Worm (Caenorhabditis elegans) whole organism, L3 larva: ENCODE results near the gene denn-4.
A peak's percentile ranks its signal among the peaks of the same experiment; 100 is the strongest.

Experiments used
- ama-1 ChIP-seq: fragments of 150-350 bp; optimal IDR thresholded peaks from 2 replicates; lab custom pipeline; 2018
- ceh-16 ChIP-seq: sonication (generic microtip); optimal IDR thresholded peaks from 2 replicates; lab custom pipeline; 2017; ENCODE audit warnings: missing biosample characterization, missing genetic modification characterization
- ceh-28 ChIP-seq: fragments of 150-350 bp; optimal IDR thresholded peaks from 2 replicates; lab custom pipeline; 2014; ENCODE audit warnings: missing biosample characterization, missing genetic modification reagents, missing genetic modification characterization
- ceh-9 ChIP-seq: sonication (generic microtip); optimal IDR thresholded peaks from 2 replicates; lab custom pipeline; 2018; ENCODE audit warnings: missing biosample characterization, missing genetic modification characterization
- egl-27 ChIP-seq: sonication (generic microtip); optimal IDR thresholded peaks from 4 replicates; lab custom pipeline; 2017; ENCODE audit warnings: missing biosample characterization, missing genetic modification reagents, missing genetic modification characterization
- egl-5 ChIP-seq: fragments of 150-350 bp; optimal IDR thresholded peaks from 2 replicates; lab custom pipeline; 2017; ENCODE audit warnings: missing biosample characterization, missing genetic modification reagents, missing genetic modification characterization, inconsistent platforms
- elt-1 ChIP-seq: fragments of 150-350 bp; optimal IDR thresholded peaks from 2 replicates; lab custom pipeline; 2014; ENCODE audit warnings: missing biosample characterization, missing genetic modification characterization
- elt-2 ChIP-seq: sonication (generic microtip); optimal IDR thresholded peaks from 2 replicates; lab custom pipeline; 2016; ENCODE audit warnings: missing genetic modification reagents, mild to moderate bottlenecking, missing genetic modification characterization, missing compliant biosample characterization
- eor-1 ChIP-seq, 2 experiments: fragments of 150-350 bp; optimal IDR thresholded peaks; 2 replicates each; lab custom pipeline; 2014 to 2018; ENCODE audit warnings: missing biosample characterization in 2 of 2, missing genetic modification characterization in 2 of 2
- fkh-10 ChIP-seq: sonication (generic microtip); optimal IDR thresholded peaks from 2 replicates; lab custom pipeline; 2017; ENCODE audit warnings: missing biosample characterization, missing genetic modification reagents, missing genetic modification characterization
- fos-1 ChIP-seq: fragments of 150-350 bp; optimal IDR thresholded peaks from 2 replicates; lab custom pipeline; 2014; ENCODE audit warnings: missing biosample characterization, missing genetic modification characterization
- hmg-11 ChIP-seq: sonication (generic microtip); optimal IDR thresholded peaks from 2 replicates; lab custom pipeline; 2016; ENCODE audit warnings: missing genetic modification characterization, missing compliant biosample characterization
- jun-1 ChIP-seq: fragments of 150-350 bp; optimal IDR thresholded peaks from 2 replicates; lab custom pipeline; 2014; ENCODE audit warnings: missing biosample characterization, missing genetic modification reagents, missing genetic modification characterization
- lin-15B ChIP-seq: fragments of 150-350 bp; optimal IDR thresholded peaks from 2 replicates; lab custom pipeline; 2014; ENCODE audit warnings: missing biosample characterization, missing genetic modification characterization
- lin-39 ChIP-seq: fragments of 150-350 bp; optimal IDR thresholded peaks from 2 replicates; lab custom pipeline; 2018; ENCODE audit warnings: missing biosample characterization, missing genetic modification reagents, missing genetic modification characterization
- lsy-12 ChIP-seq: sonication (generic microtip); optimal IDR thresholded peaks from 2 replicates; lab custom pipeline; 2016; ENCODE audit warnings: mild to moderate bottlenecking, missing genetic modification characterization, missing compliant biosample characterization
- mdl-1 ChIP-seq: fragments of 150-350 bp; optimal IDR thresholded peaks from 2 replicates; lab custom pipeline; 2014; ENCODE audit warnings: missing biosample characterization, missing genetic modification characterization
- nfya-1 ChIP-seq: sonication (generic microtip); optimal IDR thresholded peaks from 2 replicates; lab custom pipeline; 2017; ENCODE audit warnings: missing genetic modification characterization, mild to moderate bottlenecking, missing compliant biosample characterization, antibody characterized with exemption, moderate library complexity; ENCODE audit not compliant: insufficient read depth
- nhr-23 ChIP-seq: fragments of 150-350 bp; optimal IDR thresholded peaks from 2 replicates; lab custom pipeline; 2014; ENCODE audit warnings: missing biosample characterization, missing genetic modification reagents, missing genetic modification characterization
- nhr-25 ChIP-seq: sonication (generic microtip); optimal IDR thresholded peaks from 2 replicates; lab custom pipeline; 2017; ENCODE audit warnings: missing biosample characterization, missing genetic modification characterization
- nhr-43 ChIP-seq: sonication (generic microtip); optimal IDR thresholded peaks from 2 replicates; lab custom pipeline; 2016; ENCODE audit warnings: mild to moderate bottlenecking, missing genetic modification characterization, missing compliant biosample characterization; ENCODE audit not compliant: poor library complexity, severe bottlenecking
- nhr-76 ChIP-seq: fragments of 150-350 bp; sonication (generic microtip); optimal IDR thresholded peaks from 5 replicates; lab custom pipeline; 2014; ENCODE audit warnings: missing biosample characterization, missing genetic modification characterization
- pha-4 ChIP-seq: fragments of 150-350 bp; optimal IDR thresholded peaks from 2 replicates; lab custom pipeline; 2014; ENCODE audit warnings: missing biosample characterization, missing genetic modification reagents, missing genetic modification characterization
- pqm-1 ChIP-seq: fragments of 150-350 bp; optimal IDR thresholded peaks from 2 replicates; lab custom pipeline; 2017; ENCODE audit warnings: missing biosample characterization, missing genetic modification characterization, inconsistent platforms
- sea-2 ChIP-seq: fragments of 150-350 bp; sonication (generic microtip); optimal IDR thresholded peaks from 4 replicates; lab custom pipeline; 2014; ENCODE audit warnings: missing biosample characterization, missing genetic modification reagents, missing genetic modification characterization
- skn-1 ChIP-seq: fragments of 150-350 bp; optimal IDR thresholded peaks from 2 replicates; lab custom pipeline; 2014; ENCODE audit warnings: missing biosample characterization, missing genetic modification characterization
- snpc-4 ChIP-seq: fragments of 150-350 bp; optimal IDR thresholded peaks from 2 replicates; lab custom pipeline; 2014; ENCODE audit warnings: missing biosample characterization, missing genetic modification characterization
- unc-39 ChIP-seq: sonication (generic microtip); optimal IDR thresholded peaks from 4 replicates; lab custom pipeline; 2017; ENCODE audit warnings: missing biosample characterization, missing genetic modification characterization
- unc-62 ChIP-seq: fragments of 150-350 bp; sonication (generic microtip); optimal IDR thresholded peaks from 4 replicates; lab custom pipeline; 2014; ENCODE audit warnings: missing biosample characterization, missing genetic modification reagents, missing genetic modification characterization
- zag-1 ChIP-seq: fragments of 150-350 bp; optimal IDR thresholded peaks from 2 replicates; lab custom pipeline; 2014; ENCODE audit warnings: missing biosample characterization, missing genetic modification characterization
- ztf-4 ChIP-seq: fragments of 150-350 bp; optimal IDR thresholded peaks from 2 replicates; lab custom pipeline; 2014; ENCODE audit warnings: missing biosample characterization, missing genetic modification characterization

The denn-4 gene

DNA sequence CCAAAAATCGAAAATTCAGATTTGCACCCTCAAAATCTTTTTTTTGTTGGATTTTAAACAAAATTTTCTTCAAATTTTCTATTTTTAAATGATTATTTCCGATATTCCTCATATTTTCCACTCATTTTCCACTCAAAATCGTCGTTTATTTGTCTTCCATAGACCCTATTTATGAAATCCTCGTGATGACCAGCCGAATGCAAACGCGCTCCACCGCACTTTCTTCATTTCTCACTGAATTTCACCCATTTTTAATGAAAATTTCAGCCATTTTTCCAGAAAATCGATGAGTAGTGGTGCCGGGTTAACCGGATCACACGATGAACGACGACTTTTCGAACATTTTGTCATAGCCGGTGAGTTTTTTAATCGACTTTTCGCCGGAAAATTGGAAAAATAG is at the start of gene denn-4:
Gene denn-4, plus strand, starts transcription at position 280 of the 400 bp plus-strand sequence.
- TF ChIP-seq skn-1 (tag; lab: Kevin White, UChicago), result no peak
- TF ChIP-seq lin-15B (tag; lab: Kevin White, UChicago), result peak; percentile 68
- no peak for TF ChIP-seq egl-5 (tag; lab: Kevin White, UChicago)
- no peak for TF ChIP-seq nhr-43 (tag; lab: Kevin White, UChicago)
- TF ChIP-seq zag-1 (tag; lab: Kevin White, UChicago), result no peak
- peak; percentile 5 for TF ChIP-seq nfya-1 (tag; lab: Kevin White, UChicago)
- TF ChIP-seq sea-2 (GFP tag; lab: Kevin White, UChicago), result no peak
- peak; percentile 44 for TF ChIP-seq pha-4 (tag; lab: Kevin White, UChicago)
- TF ChIP-seq pqm-1 (tag; lab: Kevin White, UChicago), result no peak
- TF ChIP-seq nhr-76 (tag; lab: Kevin White, UChicago), result no peak

DNA sequence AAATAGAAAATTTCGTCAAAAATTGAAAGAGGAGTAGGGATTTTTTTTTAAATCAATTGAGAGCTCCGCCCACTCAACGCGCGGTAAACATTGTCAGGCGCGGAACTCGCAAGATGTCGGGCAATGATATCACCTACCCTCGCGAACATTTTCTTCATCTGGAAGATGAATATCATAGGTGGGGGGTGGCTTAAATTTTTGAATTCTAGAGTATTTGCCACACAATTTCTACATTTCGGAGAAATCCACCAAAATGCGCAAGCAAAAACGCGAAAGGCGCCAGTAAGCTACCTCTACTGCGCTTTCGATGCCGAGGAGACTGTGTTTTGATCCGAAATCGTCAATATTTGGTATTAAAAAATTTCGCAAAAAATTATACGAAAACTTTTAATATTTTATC is 45.3 kb upstream of the denn-4 start:
- TF ChIP-seq fos-1, result no peak
- no peak for TF ChIP-seq mdl-1 (tag; lab: Kevin White, UChicago)
- TF ChIP-seq ztf-4 (tag; lab: Kevin White, UChicago), result no peak
- no peak for TF ChIP-seq nhr-76 (tag; lab: Kevin White, UChicago)
- no peak for TF ChIP-seq hmg-11 (tag; lab: Kevin White, UChicago)
- TF ChIP-seq egl-5 (tag; lab: Kevin White, UChicago), result no peak
- no peak for TF ChIP-seq pha-4 (tag; lab: Kevin White, UChicago)
- TF ChIP-seq elt-2, result no peak
- no peak for TF ChIP-seq elt-1 (tag; lab: Kevin White, UChicago)
- no peak for TF ChIP-seq nhr-25 (tag; lab: Kevin White, UChicago)
- no peak for TF ChIP-seq nhr-43 (tag; lab: Kevin White, UChicago)
- TF ChIP-seq lin-15B (tag; lab: Kevin White, UChicago), result no peak

DNA sequence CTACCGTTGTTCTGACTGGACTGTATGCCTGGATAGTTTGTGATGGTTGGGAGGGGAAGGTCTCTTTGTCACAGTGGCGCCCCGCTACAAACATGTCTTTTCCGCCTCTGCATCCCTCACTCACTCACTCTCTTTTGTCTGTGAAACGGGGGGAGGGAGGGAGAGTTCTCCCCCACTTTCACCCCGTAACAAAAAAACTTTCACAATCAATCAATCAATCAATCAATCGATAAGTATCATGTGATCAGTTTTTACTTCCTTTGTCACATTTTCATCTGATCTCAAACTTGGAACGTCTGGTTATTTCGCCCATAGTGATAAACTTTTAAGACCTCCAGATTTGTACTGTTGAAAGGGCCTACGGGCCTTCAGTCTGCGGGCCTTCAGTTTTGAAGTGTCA is 32.2 kb upstream of the denn-4 start:
- TF ChIP-seq ceh-28 (peak; percentile 41), lin-39 (tag; lab: Kevin White, UChicago) (no peak), nhr-25 (tag; lab: Kevin White, UChicago) (peak; percentile 11)

DNA sequence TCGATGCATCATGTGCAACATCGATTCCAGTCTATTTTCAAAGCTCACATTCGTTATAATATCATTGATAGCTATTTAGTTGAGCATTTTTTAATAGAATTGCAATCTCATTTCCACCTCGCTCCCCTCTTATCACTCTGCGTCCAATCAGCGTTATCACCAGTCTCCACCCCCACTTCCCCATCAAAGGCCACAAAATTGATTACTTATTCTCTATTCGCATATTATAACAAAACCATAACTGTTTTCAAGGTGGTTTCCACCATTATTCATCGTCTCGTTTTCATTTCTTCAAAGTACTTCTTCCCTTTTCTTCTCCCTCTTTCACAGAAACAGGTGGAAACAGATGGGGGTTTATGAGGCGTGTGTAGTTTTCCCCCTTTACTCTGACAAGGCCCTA is 31.2 kb upstream of the denn-4 start:
- TF ChIP-seq lin-15B (tag; lab: Kevin White, UChicago) (no peak), nfya-1 (tag; lab: Kevin White, UChicago) (peak; percentile 62)

DNA sequence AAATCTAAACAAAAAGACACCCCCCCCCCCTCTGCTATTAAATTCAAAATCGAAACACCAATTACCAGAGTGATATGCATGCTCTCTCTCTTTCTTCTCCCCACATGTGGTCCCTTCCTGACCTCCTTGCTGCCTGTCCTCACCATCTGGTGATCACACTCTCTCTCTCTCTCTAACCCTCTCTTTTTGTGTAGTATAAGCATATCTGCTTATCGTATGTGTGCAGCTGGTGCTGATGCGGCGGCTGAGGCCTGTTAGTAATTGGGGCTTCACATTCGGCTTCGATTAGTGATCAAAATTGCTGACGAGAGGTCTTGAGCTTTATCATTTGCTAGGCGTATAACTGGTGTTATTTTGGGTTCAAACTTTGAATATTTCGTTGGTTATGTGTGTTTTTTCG is 28.8 kb upstream of the denn-4 start:
- TF ChIP-seq unc-62 (GFP tag; lab: Kevin White, UChicago) (no peak), pha-4 (tag; lab: Kevin White, UChicago) (no peak), egl-27 (no peak), fkh-10 (GFP tag; lab: Kevin White, UChicago) (no peak), ama-1 (lab: Kevin White, UChicago) (no peak), snpc-4 (tag; lab: Kevin White, UChicago) (no peak)

DNA sequence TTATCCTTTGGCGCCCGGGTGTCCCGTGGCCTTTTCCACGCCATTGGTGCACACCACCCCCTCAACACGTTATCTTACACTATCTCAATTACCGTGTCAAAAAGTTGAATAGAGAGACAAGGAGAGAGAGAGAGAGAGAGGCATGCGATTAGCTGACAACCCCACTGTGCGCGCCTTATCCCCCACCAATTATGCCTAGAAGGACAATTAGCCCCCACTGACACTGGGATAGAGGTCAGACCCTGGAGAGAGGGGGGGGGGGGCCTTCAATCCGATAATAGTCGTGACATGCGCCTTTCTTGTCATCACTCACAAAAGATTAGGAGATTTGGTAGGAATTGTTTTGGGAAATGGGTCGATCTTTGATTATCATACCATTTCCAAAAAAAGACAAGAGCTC is 27.7 kb upstream of the denn-4 start:
- no peak for TF ChIP-seq egl-5 (tag; lab: Kevin White, UChicago)
- no peak for TF ChIP-seq fkh-10 (GFP tag; lab: Kevin White, UChicago)
- no peak for TF ChIP-seq hmg-11 (tag; lab: Kevin White, UChicago)
- TF ChIP-seq ceh-9 (tag; lab: Kevin White, UChicago), result no peak
- TF ChIP-seq ceh-16 (tag; lab: Kevin White, UChicago), result no peak
- no peak for TF ChIP-seq eor-1 (tag; optimal IDR thresholded peaks at IDR 0.05; lab: Kevin White, UChicago)
- no peak for TF ChIP-seq nhr-23 (tag; lab: Kevin White, UChicago)
- no peak for TF ChIP-seq unc-39 (tag; lab: Kevin White, UChicago)
- TF ChIP-seq lsy-12 (tag; lab: Kevin White, UChicago), result no peak
- no peak for TF ChIP-seq jun-1 (tag; lab: Kevin White, UChicago)
- TF ChIP-seq, all 47 proteins: peak for 0
